Fruit fly (Drosophila melanogaster) Kc167 (cell line): ENCODE measurements around the gene CG34376.

Experiments
- h ChIP-seq: fragments of >200 bp; optimal IDR thresholded peaks from 3 replicates; lab custom pipeline; 2018; ENCODE audit warnings: missing external identifiers
- insv ChIP-seq: fragments of >200 bp; optimal IDR thresholded peaks from 3 replicates; lab custom pipeline; 2018; ENCODE audit warnings: missing external identifiers
- psq ChIP-seq: fragments of >200 bp; optimal IDR thresholded peaks from 2 replicates; lab custom pipeline; 2017; ENCODE audit warnings: missing external identifiers
- ttk ChIP-seq: sonication (Bioruptor generic); optimal IDR thresholded peaks from 2 replicates; lab custom pipeline; 2017; ENCODE audit warnings: missing external identifiers

DNA sequence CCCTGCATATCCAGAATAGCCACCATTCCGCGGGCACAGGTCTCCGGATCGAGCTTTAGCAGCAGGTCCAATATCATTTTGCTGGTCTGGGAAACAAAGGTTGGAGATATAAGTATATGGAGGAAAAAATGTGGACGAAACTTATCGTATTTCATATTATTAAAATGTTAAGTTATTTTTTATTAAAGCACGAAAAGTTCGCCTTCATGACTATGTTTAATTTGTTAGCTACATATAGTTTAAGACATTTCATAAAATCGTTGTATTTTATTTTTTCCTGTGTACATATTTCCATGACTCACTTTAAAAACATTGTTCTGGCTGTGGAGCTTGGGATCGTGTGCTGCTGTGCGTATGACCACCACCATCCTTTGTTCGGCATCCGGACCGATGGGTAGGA is 23.9 kb upstream of the CG34376 start:
- no peak for TF ChIP-seq psq (lab: Kevin White, UChicago)
- TF ChIP-seq ttk (lab: Kevin White, UChicago) = no peak
- TF ChIP-seq insv (lab: Kevin White, UChicago) = no peak
- TF ChIP-seq h = no peak
